Worm (Caenorhabditis elegans) whole organism, midembryonic: ENCODE results near the gene vps-37.
A peak's percentile ranks its signal among the peaks of the same experiment; 100 is the strongest.

Source experiments
- T22C8.4 ChIP-seq: fragments of 200-800 bp; sonication (Bioruptor generic); IDR thresholded peaks from 2 replicates; pipeline ENCODE4 v1.3.6; 2022; ENCODE audit warnings: missing genetic modification characterization, missing compliant biosample characterization
- cog-1 ChIP-seq: sonication (generic microtip); optimal IDR thresholded peaks from 2 replicates; lab custom pipeline; 2016; ENCODE audit warnings: missing genetic modification characterization, missing compliant biosample characterization
- flt-1 ChIP-seq: fragments of 200-800 bp; sonication (Bioruptor generic); IDR thresholded peaks from 2 replicates; pipeline ENCODE4 v1.3.6; 2022; ENCODE audit warnings: missing genetic modification characterization, missing compliant biosample characterization
- klf-2 ChIP-seq: fragments of 200-800 bp; sonication (Bioruptor generic); conservative IDR thresholded peaks from 2 replicates; pipeline ENCODE4 v1.3.6; 2022; ENCODE audit warnings: missing genetic modification reagents, missing genetic modification characterization, missing compliant biosample characterization
- med-1 ChIP-seq: sonication (generic microtip); optimal IDR thresholded peaks from 2 replicates; lab custom pipeline; 2017; ENCODE audit warnings: missing genetic modification characterization, mild to moderate bottlenecking, missing compliant biosample characterization, antibody characterized with exemption, missing genetic modification reagents; ENCODE audit not compliant: insufficient read depth
- ref-1 ChIP-seq: fragments of 200-800 bp; sonication (Bioruptor generic); conservative IDR thresholded peaks from 2 replicates; pipeline ENCODE4 v1.3.6; 2022; ENCODE audit warnings: missing genetic modification reagents, missing genetic modification characterization, missing compliant biosample characterization
- tab-1 ChIP-seq: fragments of 200-800 bp; sonication (Bioruptor generic); IDR thresholded peaks from 2 replicates; pipeline ENCODE4 v1.3.6; 2022; ENCODE audit warnings: missing genetic modification characterization, missing compliant biosample characterization
- ztf-23 ChIP-seq: fragments of 200-800 bp; sonication (Bioruptor generic); IDR thresholded peaks from 2 replicates; pipeline ENCODE4 v1.3.6; 2022; ENCODE audit warnings: missing genetic modification reagents, missing genetic modification characterization, missing compliant biosample characterization
- ztf-29 ChIP-seq: fragments of 200-800 bp; sonication (Bioruptor generic); IDR thresholded peaks from 2 replicates; pipeline ENCODE4 v1.3.6; 2022; ENCODE audit warnings: missing genetic modification reagents, missing genetic modification characterization, missing compliant biosample characterization

The vps-37 gene

DNA sequence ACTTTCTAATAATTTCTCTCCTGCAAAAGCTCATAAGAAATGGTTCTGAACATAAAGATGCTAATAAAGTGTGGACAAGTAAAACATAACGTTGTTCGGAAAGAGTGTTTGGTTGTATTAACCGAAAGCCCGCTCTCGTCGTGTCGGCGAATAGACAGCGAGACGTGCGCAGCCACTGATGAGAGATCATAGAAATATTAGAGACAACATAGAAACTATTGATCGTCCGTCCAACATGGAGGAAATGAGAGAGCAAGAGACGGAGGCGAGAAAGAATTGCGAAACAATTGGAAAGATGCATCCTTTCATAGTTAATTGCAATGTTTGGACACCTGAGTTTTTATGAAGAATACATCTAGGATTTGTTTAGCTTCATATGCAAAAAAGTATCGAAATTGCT lies 12.0 kb upstream of the vps-37 start:
- TF ChIP-seq klf-2 (GFP tag; lab: Robert Waterston, UW): no peak
- peak; percentile 73 for TF ChIP-seq cog-1 (tag; lab: Kevin White, UChicago)
- no peak for TF ChIP-seq tab-1 (GFP tag; lab: Robert Waterston, UW)
- no peak for TF ChIP-seq med-1 (GFP tag; lab: Kevin White, UChicago)
- no peak for TF ChIP-seq flt-1
- TF ChIP-seq T22C8.4 (GFP tag; lab: Robert Waterston, UW): peak; percentile 79
- no peak for TF ChIP-seq ref-1 (GFP tag; lab: Robert Waterston, UW)
- TF ChIP-seq ztf-23 (GFP tag; lab: Robert Waterston, UW): no peak
- TF ChIP-seq ztf-29 (GFP tag; lab: Robert Waterston, UW): 0 out of 2 replicates have a peak, but pooled peaks have one; percentile 19

DNA sequence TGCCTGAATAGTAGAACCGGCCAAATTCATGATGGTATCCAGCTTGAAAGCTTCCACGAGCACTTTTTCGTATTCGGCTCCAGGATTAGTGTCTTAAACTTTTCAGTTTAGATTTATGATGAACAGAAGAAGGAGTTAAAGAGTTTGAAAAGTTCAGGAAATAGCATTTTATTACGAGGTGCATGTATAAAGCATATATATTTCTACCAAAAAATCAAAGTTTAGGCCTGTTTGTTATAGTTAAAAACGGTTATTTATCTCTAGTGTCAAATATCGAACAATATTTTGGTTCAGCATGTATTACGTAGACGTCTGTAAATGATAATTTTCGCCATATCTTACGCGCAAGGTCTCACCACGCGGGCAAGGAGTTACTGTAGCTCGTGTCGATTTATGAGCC lies 11.2 kb upstream of the vps-37 start, which contains the start of gene klc-2:
Gene klc-2 (minus strand): TSS at position 101 of the 400 bp plus-strand sequence.
- TF ChIP-seq ztf-29 (GFP tag; lab: Robert Waterston, UW) (no peak), klf-2 (GFP tag; lab: Robert Waterston, UW) (no peak), flt-1 (no peak), T22C8.4 (GFP tag; lab: Robert Waterston, UW) (no peak), cog-1 (tag; lab: Kevin White, UChicago) (no peak), tab-1 (GFP tag; lab: Robert Waterston, UW) (no peak), ref-1 (GFP tag; lab: Robert Waterston, UW) (no peak), ztf-23 (GFP tag; lab: Robert Waterston, UW) (no peak)

DNA sequence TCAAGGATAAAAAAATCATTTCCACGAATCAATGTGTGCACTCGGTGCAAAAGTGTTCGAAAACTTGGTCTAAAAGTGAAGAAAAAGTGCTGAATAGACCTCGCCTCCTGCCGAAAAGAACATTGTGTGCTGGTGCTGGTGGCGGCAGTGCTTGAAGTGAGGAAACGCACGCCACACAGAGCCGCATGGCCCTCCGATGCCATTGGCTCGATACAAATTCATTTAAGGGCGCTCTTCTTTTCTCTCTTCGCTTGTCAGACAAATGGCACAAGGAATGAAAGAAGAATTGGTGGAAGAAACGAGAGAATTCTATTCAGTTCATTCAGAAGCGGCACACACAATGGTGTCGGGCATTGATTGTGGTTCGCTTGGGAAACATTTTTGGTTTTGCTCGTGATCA lies 10.2 kb upstream of the vps-37 start:
- TF ChIP-seq med-1 (GFP tag; lab: Kevin White, UChicago): no peak
- TF ChIP-seq ref-1 (GFP tag; lab: Robert Waterston, UW): no peak
- no peak for TF ChIP-seq flt-1
- TF ChIP-seq tab-1 (GFP tag; lab: Robert Waterston, UW): no peak
- TF ChIP-seq T22C8.4 (GFP tag; lab: Robert Waterston, UW): no peak
- TF ChIP-seq ztf-29 (GFP tag; lab: Robert Waterston, UW): no peak
- no peak for TF ChIP-seq cog-1 (tag; lab: Kevin White, UChicago)
- TF ChIP-seq klf-2 (GFP tag; lab: Robert Waterston, UW): no peak
- no peak for TF ChIP-seq ztf-23 (GFP tag; lab: Robert Waterston, UW)

DNA sequence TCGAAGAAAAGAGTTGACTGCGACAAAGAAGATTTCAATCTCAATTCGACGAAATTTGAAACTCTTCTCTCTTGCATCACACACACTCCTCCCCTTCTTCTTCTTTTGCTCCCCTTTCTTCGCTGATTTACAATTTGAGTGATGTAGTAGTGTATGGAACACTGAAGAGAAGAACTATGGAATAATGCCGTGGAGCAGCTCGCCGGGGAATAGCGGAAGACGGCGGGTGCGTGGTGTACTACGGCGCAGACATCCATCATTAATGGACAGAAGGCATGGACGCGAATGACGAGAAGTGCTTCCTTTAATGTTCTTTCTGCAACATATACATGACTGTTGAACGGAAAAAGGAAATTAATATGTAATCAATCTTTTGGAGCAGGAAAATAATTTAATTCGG lies 9.6 kb upstream of the vps-37 start:
- TF ChIP-seq cog-1 (tag; lab: Kevin White, UChicago) (no peak), med-1 (GFP tag; lab: Kevin White, UChicago) (no peak), flt-1 (no peak), ref-1 (GFP tag; lab: Robert Waterston, UW) (no peak), T22C8.4 (GFP tag; lab: Robert Waterston, UW) (no peak), ztf-29 (GFP tag; lab: Robert Waterston, UW) (no peak), tab-1 (GFP tag; lab: Robert Waterston, UW) (no peak), ztf-23 (GFP tag; lab: Robert Waterston, UW) (no peak), klf-2 (GFP tag; lab: Robert Waterston, UW) (no peak)

DNA sequence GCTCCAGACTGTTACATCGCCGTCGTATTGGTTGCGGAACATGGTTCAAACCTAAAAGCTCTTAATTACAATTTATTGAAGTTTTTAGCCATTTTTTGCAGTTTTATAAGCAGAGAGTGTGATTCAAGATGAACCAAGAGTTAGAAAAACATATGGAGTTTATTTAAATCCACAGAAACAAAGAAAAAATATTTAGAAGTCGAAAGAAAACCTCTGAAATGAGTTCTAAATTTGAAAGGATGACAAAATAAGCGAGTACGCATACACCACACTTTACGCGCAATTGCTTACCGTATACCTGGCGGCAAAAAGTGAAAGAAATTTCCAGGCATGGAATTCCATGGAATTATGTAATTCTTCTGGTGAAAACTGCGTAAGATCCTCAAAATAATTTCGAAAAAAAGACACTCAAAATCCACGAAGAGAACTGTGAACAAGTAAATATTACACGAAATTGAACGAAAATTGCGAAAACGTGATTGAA lies 8.2 kb upstream of the vps-37 start, which contains the start of gene pas-6:
Gene pas-6 (minus strand): TSS at position 51 of the 484 bp plus-strand sequence.
- TF ChIP-seq klf-2 (GFP tag; lab: Robert Waterston, UW) (no peak), tab-1 (GFP tag; lab: Robert Waterston, UW) (no peak), T22C8.4 (GFP tag; lab: Robert Waterston, UW) (no peak), ref-1 (GFP tag; lab: Robert Waterston, UW) (no peak), cog-1 (tag; lab: Kevin White, UChicago) (no peak), flt-1 (no peak), ztf-29 (GFP tag; lab: Robert Waterston, UW) (no peak), ztf-23 (GFP tag; lab: Robert Waterston, UW) (no peak), med-1 (GFP tag; lab: Kevin White, UChicago) (no peak)

DNA sequence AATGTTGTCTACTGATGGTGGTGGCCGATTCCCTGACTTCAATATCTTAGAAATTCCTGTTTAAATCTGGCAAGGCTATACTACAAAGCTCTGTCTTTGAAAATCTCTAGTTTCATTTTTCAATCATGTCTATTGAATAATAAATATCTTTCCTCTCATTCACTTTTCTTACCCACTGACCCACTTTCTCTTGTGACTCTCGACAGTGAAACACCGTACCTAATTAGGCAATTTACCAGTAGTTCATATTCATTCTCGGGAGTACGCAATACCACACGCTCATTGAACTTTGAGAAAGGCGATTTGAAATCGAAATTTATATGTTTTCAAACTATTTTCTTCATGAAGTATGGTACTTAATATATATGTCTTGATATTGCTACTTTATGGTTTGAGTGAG lies 7.7 kb upstream of the vps-37 start, which contains the start of gene CD4.11:
Gene CD4.11 (plus strand): TSS at position 301 of the 400 bp plus-strand sequence.
- no peak for TF ChIP-seq ztf-23 (GFP tag; lab: Robert Waterston, UW)
- no peak for TF ChIP-seq ztf-29 (GFP tag; lab: Robert Waterston, UW)
- no peak for TF ChIP-seq ref-1 (GFP tag; lab: Robert Waterston, UW)
- no peak for TF ChIP-seq T22C8.4 (GFP tag; lab: Robert Waterston, UW)
- no peak for TF ChIP-seq cog-1 (tag; lab: Kevin White, UChicago)
- TF ChIP-seq klf-2 (GFP tag; lab: Robert Waterston, UW): no peak
- TF ChIP-seq flt-1: no peak
- TF ChIP-seq med-1 (GFP tag; lab: Kevin White, UChicago): no peak
- no peak for TF ChIP-seq tab-1 (GFP tag; lab: Robert Waterston, UW)

DNA sequence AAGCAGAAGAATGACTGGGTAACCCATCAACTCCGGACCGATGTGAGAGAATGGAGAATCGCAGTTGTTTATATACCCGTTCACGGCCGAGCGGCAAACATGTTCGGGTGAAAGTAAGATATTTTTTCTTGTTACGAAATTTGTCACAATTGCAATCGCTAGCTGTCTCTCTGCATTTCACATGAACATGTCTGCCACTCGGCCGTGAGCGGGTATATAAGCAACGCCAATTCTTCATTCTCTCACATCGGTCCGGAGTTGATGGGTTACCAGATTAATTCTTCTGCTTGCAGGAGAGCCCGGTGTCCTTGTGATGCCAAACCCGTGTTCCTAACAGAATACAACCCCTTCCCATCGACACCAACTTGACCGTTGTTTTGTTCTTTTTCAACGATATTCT lies 5.5 kb upstream of the vps-37 start:
- no peak for TF ChIP-seq flt-1
- TF ChIP-seq T22C8.4 (GFP tag; lab: Robert Waterston, UW): no peak
- no peak for TF ChIP-seq ztf-23 (GFP tag; lab: Robert Waterston, UW)
- no peak for TF ChIP-seq med-1 (GFP tag; lab: Kevin White, UChicago)
- no peak for TF ChIP-seq ref-1 (GFP tag; lab: Robert Waterston, UW)
- no peak for TF ChIP-seq tab-1 (GFP tag; lab: Robert Waterston, UW)
- TF ChIP-seq cog-1 (tag; lab: Kevin White, UChicago): no peak
- no peak for TF ChIP-seq klf-2 (GFP tag; lab: Robert Waterston, UW)
- no peak for TF ChIP-seq ztf-29 (GFP tag; lab: Robert Waterston, UW)

DNA sequence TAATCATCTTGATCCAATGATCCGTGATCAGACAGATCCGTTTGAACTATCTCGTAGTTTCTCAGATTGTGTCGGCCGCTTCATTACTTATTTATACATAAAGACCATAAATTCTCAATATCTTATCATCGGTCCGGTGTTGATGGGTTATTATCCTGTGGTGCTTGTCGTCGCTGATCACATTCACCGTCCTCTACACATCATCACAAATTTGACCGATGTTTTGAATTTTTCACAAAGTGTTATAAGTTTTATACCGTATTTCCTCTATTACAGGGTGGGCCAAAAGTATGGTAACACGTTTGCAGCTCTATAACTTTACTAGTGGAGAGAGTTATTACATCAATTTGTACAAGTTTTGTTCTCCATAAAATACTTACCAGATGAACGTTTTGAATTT lies 4.5 kb upstream of the vps-37 start:
- TF ChIP-seq klf-2 (GFP tag; lab: Robert Waterston, UW) (no peak), cog-1 (tag; lab: Kevin White, UChicago) (no peak), ref-1 (GFP tag; lab: Robert Waterston, UW) (no peak), med-1 (GFP tag; lab: Kevin White, UChicago) (no peak), T22C8.4 (GFP tag; lab: Robert Waterston, UW) (no peak), tab-1 (GFP tag; lab: Robert Waterston, UW) (no peak), ztf-23 (GFP tag; lab: Robert Waterston, UW) (no peak), ztf-29 (GFP tag; lab: Robert Waterston, UW) (no peak), flt-1 (no peak)
